Worm (Caenorhabditis elegans) whole organism, L1 larva: ENCODE data around the gene C01G12.7.

Experiments used
- C04F5.9 ChIP-seq: sonication (generic microtip); optimal IDR thresholded peaks from 2 replicates; lab custom pipeline; 2016; ENCODE audit warnings: missing genetic modification characterization, missing compliant biosample characterization
- Y116A8C.19 ChIP-seq: sonication (generic microtip); optimal IDR thresholded peaks from 2 replicates; lab custom pipeline; 2016; ENCODE audit warnings: missing compliant biosample characterization, missing genetic modification characterization, borderline replicate concordance
- aly-2 ChIP-seq: fragments of 150-350 bp; optimal IDR thresholded peaks from 2 replicates; lab custom pipeline; 2014; ENCODE audit warnings: missing biosample characterization, missing genetic modification characterization
- ama-1 ChIP-seq: fragments of 150-350 bp; optimal IDR thresholded peaks from 2 replicates; lab custom pipeline; 2014
- blmp-1 ChIP-seq: fragments of 150-350 bp; optimal IDR thresholded peaks from 2 replicates; lab custom pipeline; 2014; ENCODE audit warnings: missing biosample characterization, missing genetic modification characterization
- ceh-8 ChIP-seq: fragments of 200-800 bp; sonication (Bioruptor generic); optimal IDR thresholded peaks from 2 replicates; lab custom pipeline; 2018; ENCODE audit warnings: mild to moderate bottlenecking, missing genetic modification characterization, moderate library complexity, missing compliant biosample characterization
- ceh-90 ChIP-seq: sonication (generic microtip); optimal IDR thresholded peaks from 2 replicates; lab custom pipeline; 2016; ENCODE audit warnings: missing genetic modification characterization, missing compliant biosample characterization
- ces-1 ChIP-seq: fragments of 150-350 bp; optimal IDR thresholded peaks from 2 replicates; lab custom pipeline; 2014; ENCODE audit warnings: missing biosample characterization, missing genetic modification reagents, missing genetic modification characterization
- dpl-1 ChIP-seq, 3 experiments: fragments of 150-350 bp in 2 of 3; sonication (generic microtip) in 1 of 3; optimal IDR thresholded peaks; 2 replicates each; lab custom pipeline; 2014 to 2017; ENCODE audit warnings: missing biosample characterization in 3 of 3, missing genetic modification characterization in 3 of 3, missing genetic modification reagents in 3 of 3
- dsc-1 ChIP-seq: sonication (generic microtip); optimal IDR thresholded peaks from 2 replicates; lab custom pipeline; 2016; ENCODE audit warnings: mild to moderate bottlenecking, missing genetic modification characterization, missing compliant biosample characterization
- efl-1 ChIP-seq, 4 experiments: fragments of 150-350 bp; optimal IDR thresholded peaks in 3 of 4; peaks in 1 of 4; 1 replicate in 1 of 4; 2 replicates in 3 of 4; lab custom pipeline; 2014; ENCODE audit warnings: missing biosample characterization in 2 of 4, missing genetic modification characterization in 2 of 4, missing genetic modification reagents in 2 of 4
- egl-13 ChIP-seq: sonication (generic microtip); optimal IDR thresholded peaks from 2 replicates; lab custom pipeline; 2016; ENCODE audit warnings: missing genotype, missing genetic modification reagents, missing genetic modification characterization, missing compliant biosample characterization
- egl-27 ChIP-seq, 2 experiments: fragments of 150-350 bp in 1 of 2; sonication (generic microtip); optimal IDR thresholded peaks; 3 replicates each; lab custom pipeline; 2017 to 2018; ENCODE audit warnings: missing biosample characterization in 2 of 2, missing genetic modification characterization in 2 of 2, missing genetic modification reagents in 2 of 2
- elt-2 ChIP-seq: sonication (generic microtip); optimal IDR thresholded peaks from 2 replicates; lab custom pipeline; 2016; ENCODE audit warnings: missing genetic modification characterization, mild to moderate bottlenecking, inconsistent platforms, missing compliant biosample characterization, missing genetic modification reagents
- elt-3 ChIP-seq, 6 experiments: fragments of 150-350 bp in 1 of 6; sonication (generic microtip); optimal IDR thresholded peaks; 2 replicates each; lab custom pipeline; 2017 to 2018; ENCODE audit warnings: missing biosample characterization in 6 of 6, missing genetic modification characterization in 6 of 6, inconsistent platforms in 1 of 6
- fkh-10 ChIP-seq: sonication (generic microtip); optimal IDR thresholded peaks from 2 replicates; lab custom pipeline; 2017; ENCODE audit warnings: missing biosample characterization, missing genetic modification reagents, missing genetic modification characterization
- fkh-4 ChIP-seq: sonication (generic microtip); optimal IDR thresholded peaks from 2 replicates; lab custom pipeline; 2016; ENCODE audit warnings: missing compliant biosample characterization, missing genetic modification characterization, borderline replicate concordance
- hlh-17 ChIP-seq: fragments of 200-800 bp; sonication (Bioruptor generic); optimal IDR thresholded peaks from 2 replicates; lab custom pipeline; 2018; ENCODE audit warnings: missing genetic modification characterization, mild to moderate bottlenecking, missing compliant biosample characterization, moderate library complexity, borderline replicate concordance
- hpl-2 ChIP-seq: fragments of 150-350 bp; optimal IDR thresholded peaks from 2 replicates; lab custom pipeline; 2014; ENCODE audit warnings: missing biosample characterization, missing genetic modification reagents, missing genetic modification characterization
- jun-1 ChIP-seq: fragments of 150-350 bp; optimal IDR thresholded peaks from 2 replicates; lab custom pipeline; 2014; ENCODE audit warnings: missing biosample characterization, missing genetic modification reagents, missing genetic modification characterization
- lin-14 ChIP-seq: fragments of 200-800 bp; sonication (Bioruptor generic); optimal IDR thresholded peaks from 2 replicates; lab custom pipeline; 2018; ENCODE audit warnings: mild to moderate bottlenecking, missing genetic modification characterization, moderate library complexity, missing compliant biosample characterization
- mab-9 ChIP-seq: fragments of 200-800 bp; sonication (Bioruptor generic); IDR thresholded peaks from 2 replicates; pipeline ENCODE4 v1.3.6; 2022; ENCODE audit warnings: missing genetic modification reagents, missing genetic modification characterization, missing compliant biosample characterization
- mdl-1 ChIP-seq, 2 experiments: fragments of 150-350 bp; optimal IDR thresholded peaks; 2 replicates each; lab custom pipeline; 2014 to 2017; ENCODE audit warnings: missing biosample characterization in 2 of 2, missing genetic modification characterization in 2 of 2, inconsistent platforms in 1 of 2
- mef-2 ChIP-seq: fragments of 150-350 bp; optimal IDR thresholded peaks from 2 replicates; lab custom pipeline; 2014; ENCODE audit warnings: missing biosample characterization, missing genetic modification characterization
- nhr-11 ChIP-seq: fragments of 150-350 bp; optimal IDR thresholded peaks from 2 replicates; lab custom pipeline; 2014; ENCODE audit warnings: missing biosample characterization, missing genetic modification characterization
- nhr-12 ChIP-seq: sonication (generic microtip); optimal IDR thresholded peaks from 2 replicates; lab custom pipeline; 2017; ENCODE audit warnings: missing biosample characterization, missing genetic modification characterization
- nhr-19 ChIP-seq: fragments of 200-800 bp; sonication (Bioruptor generic); conservative IDR thresholded peaks from 2 replicates; pipeline ENCODE4 v1.3.6; 2022; ENCODE audit warnings: missing genetic modification characterization, missing compliant biosample characterization
- nhr-20 ChIP-seq: sonication (generic microtip); optimal IDR thresholded peaks from 2 replicates; lab custom pipeline; 2016; ENCODE audit warnings: mild to moderate bottlenecking, missing genetic modification characterization, missing compliant biosample characterization
- nhr-47 ChIP-seq: sonication (generic microtip); optimal IDR thresholded peaks from 2 replicates; lab custom pipeline; 2016; ENCODE audit warnings: mild to moderate bottlenecking, missing genetic modification characterization, moderate library complexity, missing compliant biosample characterization
- nhr-71 ChIP-seq: sonication (generic microtip); optimal IDR thresholded peaks from 2 replicates; lab custom pipeline; 2016; ENCODE audit warnings: mild to moderate bottlenecking, missing genetic modification characterization, moderate library complexity, missing compliant biosample characterization
- nhr-77 ChIP-seq: fragments of 150-350 bp; optimal IDR thresholded peaks from 2 replicates; lab custom pipeline; 2014; ENCODE audit warnings: missing biosample characterization, missing genetic modification characterization
- nhr-84 ChIP-seq: sonication (generic microtip); optimal IDR thresholded peaks from 2 replicates; lab custom pipeline; 2017; ENCODE audit warnings: missing biosample characterization, missing genetic modification characterization
- nhr-85 ChIP-seq: sonication (generic microtip); peaks from one replicate; lab custom pipeline; 2016; ENCODE audit warnings: missing genetic modification characterization, inconsistent platforms, missing compliant biosample characterization
- nhr-90 ChIP-seq: sonication (generic microtip); optimal IDR thresholded peaks from 2 replicates; lab custom pipeline; 2016; ENCODE audit warnings: mild to moderate bottlenecking, missing genetic modification characterization, missing compliant biosample characterization; ENCODE audit not compliant: poor library complexity
- pax-3 ChIP-seq: fragments of 200-800 bp; sonication (Bioruptor generic); optimal IDR thresholded peaks from 2 replicates; lab custom pipeline; 2018; ENCODE audit warnings: mild to moderate bottlenecking, missing genetic modification characterization, moderate library complexity, missing compliant biosample characterization
- tbx-2 ChIP-seq: sonication (generic microtip); optimal IDR thresholded peaks from 2 replicates; lab custom pipeline; 2016; ENCODE audit warnings: missing genetic modification characterization, missing compliant biosample characterization
- tlp-1 ChIP-seq: fragments of 150-350 bp; optimal IDR thresholded peaks from 2 replicates; lab custom pipeline; 2014; ENCODE audit warnings: missing biosample characterization, missing genetic modification characterization
- unc-86 ChIP-seq: sonication (generic microtip); optimal IDR thresholded peaks from 2 replicates; lab custom pipeline; 2016; ENCODE audit warnings: missing genetic modification characterization, missing compliant biosample characterization
- vab-15 ChIP-seq: sonication (generic microtip); optimal IDR thresholded peaks from 2 replicates; lab custom pipeline; 2017; ENCODE audit warnings: missing genotype, mild to moderate bottlenecking, missing genetic modification characterization, missing compliant biosample characterization
- xbp-1 ChIP-seq: sonication (generic microtip); optimal IDR thresholded peaks from 2 replicates; lab custom pipeline; 2016; ENCODE audit warnings: missing genetic modification characterization, missing compliant biosample characterization

Gene C01G12.7

DNA sequence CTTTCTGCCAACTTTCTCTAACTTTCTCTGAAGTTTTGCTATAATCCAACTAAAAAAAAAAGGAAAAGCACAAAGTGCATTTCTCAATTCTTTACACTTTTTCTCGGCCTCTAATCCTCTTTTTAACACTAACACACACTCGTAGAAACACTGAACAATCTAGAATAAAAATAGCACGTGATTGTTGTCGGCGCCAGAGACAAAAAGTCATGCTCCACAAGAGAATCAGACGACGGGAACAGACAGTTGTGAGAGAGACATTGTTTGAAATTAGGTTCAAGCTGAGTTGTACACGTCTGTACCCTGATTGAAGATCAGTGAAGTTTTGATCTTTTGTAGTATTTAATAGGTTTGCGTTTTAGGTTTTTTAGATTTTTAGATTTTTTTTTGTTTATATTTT, 6.7 kb upstream of the C01G12.7 start (continued):
- TF ChIP-seq tbx-2 (tag; lab: Kevin White, UChicago) (peak; percentile 52), nhr-47 (peak; percentile 61), tlp-1 (tag; lab: Kevin White, UChicago) (no peak), C04F5.9 (tag; lab: Kevin White, UChicago) (no peak), nhr-84 (tag; lab: Kevin White, UChicago) (no peak), nhr-19 (peak; percentile 83)

DNA sequence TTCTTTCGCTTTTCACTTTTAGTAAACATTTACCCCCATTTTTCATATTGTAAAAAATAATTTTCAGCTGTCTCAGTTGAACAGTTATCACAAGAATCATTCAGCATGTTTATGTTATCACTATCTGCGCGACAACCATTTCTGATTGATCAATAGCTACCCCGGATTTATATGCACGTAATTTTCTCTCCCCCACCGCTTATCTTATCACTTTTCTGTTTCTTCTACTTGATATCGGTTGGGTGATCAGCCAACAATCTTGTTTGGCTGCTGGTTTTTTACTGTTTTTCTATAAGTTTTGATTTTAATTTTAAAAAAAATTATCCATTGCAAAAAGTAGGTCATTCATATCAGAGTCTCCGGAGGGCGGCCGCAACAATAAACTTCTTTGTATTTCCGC, 6.1 kb upstream of the C01G12.7 start:
- TF ChIP-seq Y116A8C.19 (tag; lab: Kevin White, UChicago) (no peak), ceh-90 (tag; lab: Kevin White, UChicago) (no peak), elt-3 (tag; optimal IDR thresholded peaks at IDR 0.05; lab: Kevin White, UChicago) (peak; percentile 37 to 97 (median 69)), ces-1 (GFP tag; lab: Kevin White, UChicago) (no peak), dsc-1 (tag; lab: Kevin White, UChicago) (no peak), nhr-85 (tag; lab: Kevin White, UChicago) (peak; percentile 44)

DNA sequence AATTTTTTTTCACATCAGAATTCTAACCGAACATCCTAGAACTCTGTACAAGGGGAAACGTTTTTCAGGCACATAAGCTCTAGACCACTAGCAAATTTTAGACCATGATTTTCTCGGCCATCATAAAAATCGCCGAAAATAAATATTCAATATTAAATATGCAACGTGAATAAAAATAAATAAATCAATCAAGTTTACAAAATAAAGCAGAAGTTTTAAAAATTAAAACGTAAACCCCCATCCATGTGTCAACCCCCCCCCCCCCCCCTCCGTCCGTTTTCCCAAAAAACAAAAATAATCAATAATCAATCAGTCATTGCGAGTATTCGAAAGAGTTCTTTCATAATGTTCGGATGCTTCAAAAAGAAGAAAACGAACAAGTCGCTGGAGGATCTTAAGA, 1.6 kb upstream of the C01G12.7 start, which contains the start of gene catp-4:
Gene catp-4, plus strand, starts transcription at position 301 of the 400 bp plus-strand sequence.
- TF ChIP-seq ceh-8 (GFP tag; lab: Kevin White, UChicago) (no peak), mab-9 (no peak), nhr-20 (tag; lab: Kevin White, UChicago) (no peak), nhr-90 (tag; lab: Kevin White, UChicago) (no peak), blmp-1 (no peak), jun-1 (no peak), mdl-1 (tag; optimal IDR thresholded peaks at IDR 0.05; lab: Kevin White, UChicago) (no peak), aly-2 (no peak), efl-1 (optimal IDR thresholded peaks at IDR 0.05; lab: Kevin White, UChicago) (no peak), efl-1 (GFP tag; optimal IDR thresholded peaks at IDR 0.05 in 1 of 2; lab: Kevin White, UChicago) (no peak), fkh-4 (no peak), fkh-10 (GFP tag; lab: Kevin White, UChicago) (no peak)

DNA sequence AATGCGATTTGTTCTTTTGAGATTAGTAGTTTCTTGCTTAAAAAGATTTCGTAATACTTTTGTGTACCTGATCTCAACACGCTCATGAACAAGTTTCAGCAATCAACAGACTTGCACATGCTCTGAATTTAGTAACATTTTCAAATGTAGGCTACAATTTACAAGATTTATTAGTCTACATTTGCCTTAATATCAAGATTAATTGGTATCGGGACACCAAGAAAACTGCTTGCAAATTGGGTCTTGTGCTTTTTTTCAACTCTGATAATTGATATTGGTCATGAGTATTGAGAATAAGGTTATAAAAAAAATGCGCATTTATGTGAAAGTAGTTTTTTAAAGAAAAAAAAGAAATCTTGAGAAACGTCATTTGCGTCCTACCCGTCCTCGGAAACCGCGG, 936 bp upstream of the C01G12.7 start:
- TF ChIP-seq ama-1 (no peak), fkh-4 (no peak), pax-3 (tag; lab: Kevin White, UChicago) (no peak), egl-13 (no peak), xbp-1 (tag; lab: Kevin White, UChicago) (no peak), nhr-85 (tag; lab: Kevin White, UChicago) (no peak), nhr-90 (tag; lab: Kevin White, UChicago) (no peak), lin-14 (GFP tag; lab: Kevin White, UChicago) (peak; percentile 37), elt-2 (tag; lab: Kevin White, UChicago) (no peak), unc-86 (tag; lab: Kevin White, UChicago) (no peak), mab-9 (no peak), nhr-71 (tag; lab: Kevin White, UChicago) (no peak), blmp-1 (no peak), mef-2 (tag; lab: Kevin White, UChicago) (no peak), egl-27 (tag; optimal IDR thresholded peaks at IDR 0.05; lab: Kevin White, UChicago) (no peak), nhr-11 (tag; lab: Kevin White, UChicago) (peak; percentile 38), dpl-1 (GFP tag; optimal IDR thresholded peaks at IDR 0.05; lab: Kevin White, UChicago) (no peak)

DNA sequence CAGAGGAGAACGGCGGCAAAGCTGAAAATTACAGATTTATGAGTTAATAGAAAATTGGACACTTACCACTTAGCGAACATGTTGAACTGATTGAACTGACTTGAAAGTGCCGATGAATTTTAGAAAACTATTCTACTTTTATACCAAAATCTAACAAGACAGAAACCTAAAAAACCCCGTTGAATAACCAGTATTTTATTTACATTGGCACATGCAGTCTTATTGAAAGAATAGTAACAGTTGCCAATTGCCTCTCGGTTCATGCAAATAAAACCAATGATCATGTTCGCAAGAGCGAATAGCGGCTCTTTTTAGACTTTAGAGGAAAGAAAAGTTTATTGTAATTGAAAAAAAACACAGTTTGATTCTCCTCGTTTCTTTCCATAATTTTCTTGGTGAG, 3.5 kb downstream of the C01G12.7 start, which contains the start of gene nspb-10:
Gene nspb-10, minus strand, starts transcription at position 101 of the 400 bp plus-strand sequence.
- TF ChIP-seq tbx-2 (tag; lab: Kevin White, UChicago): no peak
- TF ChIP-seq pax-3 (tag; lab: Kevin White, UChicago): no peak
- TF ChIP-seq nhr-77 (tag; lab: Kevin White, UChicago): no peak
- no peak for TF ChIP-seq hpl-2 (GFP tag; lab: Kevin White, UChicago)
- no peak for TF ChIP-seq hlh-17 (GFP tag; lab: Kevin White, UChicago)
- no peak for TF ChIP-seq mab-9
- TF ChIP-seq ceh-8 (GFP tag; lab: Kevin White, UChicago): no peak
- no peak for TF ChIP-seq nhr-12 (tag; lab: Kevin White, UChicago)
- no peak for TF ChIP-seq vab-15
